Worm (Caenorhabditis elegans) whole organism, L4 larva: Measurements from ENCODE around the gene tbc-14.
A peak's percentile ranks its signal among the peaks of the same experiment; 100 is the strongest.

Experiments
- F10B5.3 ChIP-seq: sonication (generic microtip); optimal IDR thresholded peaks from 2 replicates; lab custom pipeline; 2016; ENCODE audit warnings: mild to moderate bottlenecking, missing genetic modification characterization, missing compliant biosample characterization
- F44E2.7 ChIP-seq: fragments of 200-800 bp; sonication (Bioruptor generic); IDR thresholded peaks from 2 replicates; pipeline ENCODE4 v2.1.2; 2022; ENCODE audit warnings: missing genetic modification characterization, missing compliant biosample characterization
- R02D3.7 ChIP-seq: fragments of 150-350 bp; sonication (generic microtip); optimal IDR thresholded peaks from 3 replicates; lab custom pipeline; 2014; ENCODE audit warnings: missing biosample characterization, missing genetic modification characterization
- T20F7.1 ChIP-seq: fragments of 200-800 bp; sonication (Bioruptor generic); optimal IDR thresholded peaks from 2 replicates; lab custom pipeline; 2018; ENCODE audit warnings: mild to moderate bottlenecking, missing genetic modification characterization, missing compliant biosample characterization
- Y75B8A.6 ChIP-seq: fragments of 200-800 bp; sonication (Bioruptor generic); IDR thresholded peaks from 2 replicates; pipeline ENCODE4 v1.3.6; 2022; ENCODE audit warnings: missing genetic modification reagents, missing genetic modification characterization, missing compliant biosample characterization
- ZK337.2 ChIP-seq: fragments of 200-800 bp; sonication (Bioruptor generic); IDR thresholded peaks from 2 replicates; pipeline ENCODE4 v1.3.6; 2022; ENCODE audit warnings: missing genetic modification reagents, missing genetic modification characterization, missing compliant biosample characterization
- aly-2 ChIP-seq: sonication (generic microtip); optimal IDR thresholded peaks from 2 replicates; lab custom pipeline; 2018; ENCODE audit warnings: missing biosample characterization, missing genetic modification characterization
- ama-1 ChIP-seq: fragments of 150-350 bp; optimal IDR thresholded peaks from 2 replicates; lab custom pipeline; 2014; ENCODE audit warnings: inconsistent platforms, mixed read lengths
- arid-1 ChIP-seq: fragments of 200-800 bp; sonication (Bioruptor generic); conservative IDR thresholded peaks from 2 replicates; pipeline ENCODE4 v1.3.6; 2022; ENCODE audit warnings: missing genetic modification reagents, missing genetic modification characterization, missing compliant biosample characterization
- attf-4 ChIP-seq: sonication (generic microtip); optimal IDR thresholded peaks from 3 replicates; lab custom pipeline; 2017; ENCODE audit warnings: missing biosample characterization, missing genetic modification characterization
- ceh-20 ChIP-seq: fragments of 200-800 bp; sonication (Bioruptor generic); IDR thresholded peaks from 2 replicates; pipeline ENCODE4 v1.3.6; 2022; ENCODE audit warnings: missing genetic modification reagents, missing genetic modification characterization, missing compliant biosample characterization
- ceh-32 ChIP-seq: sonication (generic microtip); optimal IDR thresholded peaks from 2 replicates; lab custom pipeline; 2016; ENCODE audit warnings: mild to moderate bottlenecking, missing genetic modification characterization, missing compliant biosample characterization; ENCODE audit not compliant: poor library complexity
- ceh-44 ChIP-seq: fragments of 200-800 bp; sonication (Bioruptor generic); IDR thresholded peaks from 2 replicates; pipeline ENCODE4 v1.3.6; 2022; ENCODE audit warnings: missing genetic modification reagents, missing genetic modification characterization, missing compliant biosample characterization
- ceh-62 ChIP-seq: sonication (generic microtip); optimal IDR thresholded peaks from 2 replicates; lab custom pipeline; 2017; ENCODE audit warnings: missing biosample characterization, missing genetic modification characterization
- ces-1 ChIP-seq: fragments of 150-350 bp; sonication (generic microtip); optimal IDR thresholded peaks from 4 replicates; lab custom pipeline; 2014; ENCODE audit warnings: missing biosample characterization, missing genetic modification reagents, missing genetic modification characterization
- ctbp-1 ChIP-seq: fragments of 200-800 bp; sonication (Bioruptor generic); IDR thresholded peaks from 2 replicates; pipeline ENCODE4 v1.3.6; 2022; ENCODE audit warnings: missing genetic modification reagents, missing genetic modification characterization, missing compliant biosample characterization
- daf-12 ChIP-seq: fragments of 150-350 bp; optimal IDR thresholded peaks from 2 replicates; lab custom pipeline; 2014; ENCODE audit warnings: missing biosample characterization, missing genetic modification reagents, missing genetic modification characterization
- dpl-1 ChIP-seq: fragments of 150-350 bp; optimal IDR thresholded peaks from 2 replicates; lab custom pipeline; 2014; ENCODE audit warnings: missing biosample characterization, missing genetic modification reagents, missing genetic modification characterization
- dve-1 ChIP-seq: sonication (generic microtip); optimal IDR thresholded peaks from 2 replicates; lab custom pipeline; 2017; ENCODE audit warnings: antibody characterized with exemption, mild to moderate bottlenecking, missing genetic modification characterization, missing compliant biosample characterization; ENCODE audit not compliant: insufficient read depth
- egl-27 ChIP-seq: sonication (generic microtip); optimal IDR thresholded peaks from 3 replicates; lab custom pipeline; 2017; ENCODE audit warnings: missing biosample characterization, missing genetic modification reagents, missing genetic modification characterization
- gei-8 ChIP-seq: fragments of 200-800 bp; sonication (Bioruptor generic); optimal IDR thresholded peaks from 2 replicates; lab custom pipeline; 2018; ENCODE audit warnings: mild to moderate bottlenecking, missing genetic modification characterization, missing compliant biosample characterization
- hif-1 ChIP-seq, 2 experiments: sonication (generic microtip); optimal IDR thresholded peaks; 2 replicates each; lab custom pipeline; 2016 to 2017; ENCODE audit warnings: missing compliant biosample characterization in 2 of 2, missing genetic modification characterization in 2 of 2, missing genetic modification reagents in 2 of 2, missing genotype in 2 of 2, mild to moderate bottlenecking in 1 of 2
- hlh-30 ChIP-seq: sonication (generic microtip); optimal IDR thresholded peaks from 2 replicates; lab custom pipeline; 2017; ENCODE audit warnings: antibody characterized with exemption, mild to moderate bottlenecking, missing genetic modification characterization, missing compliant biosample characterization; ENCODE audit not compliant: insufficient read depth
- hmg-1.1 ChIP-seq: fragments of 200-800 bp; sonication (Bioruptor generic); IDR thresholded peaks from 2 replicates; pipeline ENCODE4 v1.3.6; 2022; ENCODE audit warnings: missing genetic modification reagents, missing genetic modification characterization, missing compliant biosample characterization
- lim-7 ChIP-seq: fragments of 200-800 bp; sonication (Bioruptor generic); IDR thresholded peaks from 2 replicates; pipeline ENCODE4 v1.3.6; 2022; ENCODE audit warnings: missing genetic modification characterization, missing compliant biosample characterization
- lin-1 ChIP-seq: fragments of 200-800 bp; sonication (Bioruptor generic); IDR thresholded peaks from 2 replicates; pipeline ENCODE4 v1.3.6; 2022; ENCODE audit warnings: missing genetic modification reagents, missing genetic modification characterization, missing compliant biosample characterization
- lin-13 ChIP-seq: fragments of 150-350 bp; optimal IDR thresholded peaks from 2 replicates; lab custom pipeline; 2014; ENCODE audit warnings: missing biosample characterization, missing genetic modification reagents, missing genetic modification characterization
- lir-3 ChIP-seq: sonication (generic microtip); optimal IDR thresholded peaks from 2 replicates; lab custom pipeline; 2016; ENCODE audit warnings: mild to moderate bottlenecking, missing genetic modification characterization, missing compliant biosample characterization
- lsy-2 ChIP-seq, 2 experiments: fragments of 150-350 bp in 1 of 2; sonication (generic microtip) in 1 of 2; optimal IDR thresholded peaks; 2 replicates each; lab custom pipeline; 2014 to 2017; ENCODE audit warnings: missing biosample characterization in 2 of 2, missing genetic modification characterization in 2 of 2
- madf-9 ChIP-seq: fragments of 200-800 bp; sonication (Bioruptor generic); conservative IDR thresholded peaks from 2 replicates; pipeline ENCODE4 v1.3.6; 2022; ENCODE audit warnings: missing genetic modification reagents, missing genetic modification characterization, missing compliant biosample characterization
- mdl-1 ChIP-seq, 2 experiments: fragments of 150-350 bp in 1 of 2; sonication (generic microtip) in 1 of 2; optimal IDR thresholded peaks; 2 replicates each; lab custom pipeline; 2014 to 2017; ENCODE audit warnings: missing biosample characterization in 2 of 2, missing genetic modification characterization in 2 of 2
- mxl-2 ChIP-seq: fragments of 200-800 bp; sonication (Bioruptor generic); conservative IDR thresholded peaks from 2 replicates; pipeline ENCODE4 v1.3.6; 2022; ENCODE audit warnings: missing genetic modification reagents, missing genetic modification characterization, missing compliant biosample characterization
- mxl-3 ChIP-seq: fragments of 200-800 bp; sonication (Bioruptor generic); optimal IDR thresholded peaks from 2 replicates; lab custom pipeline; 2018; ENCODE audit warnings: mild to moderate bottlenecking, missing genetic modification characterization, missing compliant biosample characterization
- nhr-11 ChIP-seq: fragments of 150-350 bp; optimal IDR thresholded peaks from 2 replicates; lab custom pipeline; 2014; ENCODE audit warnings: missing biosample characterization, missing genetic modification characterization
- nhr-28 ChIP-seq: fragments of 150-350 bp; optimal IDR thresholded peaks from 2 replicates; lab custom pipeline; 2014; ENCODE audit warnings: missing biosample characterization, missing genetic modification characterization
- nhr-41 ChIP-seq: fragments of 200-800 bp; sonication (Bioruptor generic); IDR thresholded peaks from 2 replicates; pipeline ENCODE4 v1.3.6; 2022; ENCODE audit warnings: missing genetic modification reagents, missing genetic modification characterization, missing compliant biosample characterization
- nhr-42 ChIP-seq: fragments of 200-800 bp; sonication (Bioruptor generic); IDR thresholded peaks from 2 replicates; pipeline ENCODE4 v1.3.6; 2022; ENCODE audit warnings: missing genetic modification characterization, missing compliant biosample characterization
- nhr-6 ChIP-seq: fragments of 150-350 bp; optimal IDR thresholded peaks from 2 replicates; lab custom pipeline; 2014; ENCODE audit warnings: missing biosample characterization, missing genetic modification characterization
- pha-4 ChIP-seq, 2 experiments: fragments of 150-350 bp in 1 of 2; fragments of 200-800 bp in 1 of 2; sonication (Bioruptor generic) in 1 of 2; IDR thresholded peaks in 1 of 2; optimal IDR thresholded peaks in 1 of 2; 2 replicates each; pipeline versions ENCODE4 v1.3.6 to Lab custom; 2014 to 2022; ENCODE audit warnings: missing genetic modification characterization in 2 of 2, missing genetic modification reagents in 2 of 2, missing biosample characterization in 1 of 2, missing compliant biosample characterization in 1 of 2
- php-3 ChIP-seq: fragments of 200-800 bp; sonication (Bioruptor generic); IDR thresholded peaks from 2 replicates; pipeline ENCODE4 v1.3.6; 2022; ENCODE audit warnings: missing genetic modification reagents, missing genetic modification characterization, missing compliant biosample characterization
- pqm-1 ChIP-seq: sonication (generic microtip); optimal IDR thresholded peaks from 2 replicates; lab custom pipeline; 2017; ENCODE audit warnings: missing biosample characterization, missing genetic modification characterization
- rbr-2 ChIP-seq: sonication (generic microtip); optimal IDR thresholded peaks from 2 replicates; lab custom pipeline; 2016; ENCODE audit warnings: missing genotype, missing genetic modification characterization, missing compliant biosample characterization
- sdz-12 ChIP-seq: fragments of 200-800 bp; sonication (Bioruptor generic); optimal IDR thresholded peaks from 2 replicates; lab custom pipeline; 2018; ENCODE audit warnings: mild to moderate bottlenecking, missing genetic modification characterization, missing compliant biosample characterization
- set-16 ChIP-seq: fragments of 200-800 bp; sonication (Bioruptor generic); IDR thresholded peaks from 2 replicates; pipeline ENCODE4 v1.3.6; 2022; ENCODE audit warnings: missing genetic modification reagents, missing genetic modification characterization, missing compliant biosample characterization
- skn-1 ChIP-seq: fragments of 150-350 bp; optimal IDR thresholded peaks from 2 replicates; lab custom pipeline; 2014; ENCODE audit warnings: missing biosample characterization, missing genetic modification characterization
- spr-3 ChIP-seq: fragments of 200-800 bp; sonication (Bioruptor generic); optimal IDR thresholded peaks from 2 replicates; lab custom pipeline; 2018; ENCODE audit warnings: mild to moderate bottlenecking, missing genetic modification characterization, missing compliant biosample characterization
- unc-62 ChIP-seq, 3 experiments: fragments of 150-350 bp in 1 of 3; sonication (generic microtip); optimal IDR thresholded peaks in 2 of 3; peaks in 1 of 3; 1 replicate in 1 of 3; 2 replicates in 2 of 3; lab custom pipeline; 2014 to 2017; ENCODE audit warnings: missing biosample characterization in 3 of 3, missing genetic modification characterization in 3 of 3, missing genetic modification reagents in 3 of 3, missing genotype in 1 of 3
- zfp-2 ChIP-seq: sonication (generic microtip); optimal IDR thresholded peaks from 2 replicates; lab custom pipeline; 2016; ENCODE audit warnings: mild to moderate bottlenecking, missing genetic modification characterization, missing compliant biosample characterization
- ztf-7 ChIP-seq: fragments of 150-350 bp; optimal IDR thresholded peaks from 2 replicates; lab custom pipeline; 2014; ENCODE audit warnings: missing biosample characterization, missing genetic modification characterization

The tbc-14 gene

DNA sequence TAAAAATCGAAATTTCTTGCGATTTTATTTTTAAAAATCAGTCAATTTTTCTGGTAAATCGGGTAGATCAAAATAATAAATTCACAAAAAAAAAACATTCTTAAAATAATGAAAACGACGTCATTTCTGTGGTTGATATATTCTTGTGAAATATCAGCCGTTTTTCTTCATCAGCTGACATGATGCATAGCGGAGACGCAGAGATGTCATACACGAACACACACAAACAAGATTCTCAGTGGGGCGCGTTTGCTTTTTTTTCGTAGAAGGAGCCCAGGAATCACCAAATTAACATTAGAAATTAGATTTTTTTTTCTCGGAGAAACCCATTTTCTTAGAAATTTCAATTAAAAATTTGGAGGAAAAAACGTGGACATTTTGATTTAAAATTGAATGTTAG is 275 bp upstream of the tbc-14 start (continued):
- TF ChIP-seq ctbp-1 (GFP tag; lab: Robert Waterston, UW): no peak
- peak; percentile 18; the same call in 1 of the 2 replicates for TF ChIP-seq pha-4 (GFP tag; IDR thresholded peaks at IDR 0.05; lab: Robert Waterston, UW)
- TF ChIP-seq pha-4 (tag; optimal IDR thresholded peaks at IDR 0.05; lab: Kevin White, UChicago): peak; percentile 89
- TF ChIP-seq daf-12 (tag; lab: Kevin White, UChicago): no peak
- no peak for TF ChIP-seq aly-2 (tag; lab: Kevin White, UChicago)
- TF ChIP-seq set-16 (GFP tag; lab: Robert Waterston, UW): no peak
- TF ChIP-seq rbr-2: peak; percentile 59
- TF ChIP-seq ces-1 (GFP tag; lab: Kevin White, UChicago): no peak
- TF ChIP-seq lsy-2 (tag; optimal IDR thresholded peaks at IDR 0.05; lab: Kevin White, UChicago): peak; percentile 55 to 92
- TF ChIP-seq ZK337.2 (GFP tag; lab: Robert Waterston, UW): no peak
- TF ChIP-seq hif-1 (tag; optimal IDR thresholded peaks at IDR 0.05; lab: Kevin White, UChicago): peak in 1 of 2 experiments; percentile 70
- TF ChIP-seq egl-27 (tag; lab: Kevin White, UChicago): no peak
- no peak for TF ChIP-seq arid-1
- TF ChIP-seq ceh-20 (GFP tag; lab: Robert Waterston, UW): peak; percentile 62
- no peak for TF ChIP-seq ceh-32
- TF ChIP-seq lim-7 (GFP tag; lab: Robert Waterston, UW): no peak
- no peak for TF ChIP-seq sdz-12 (GFP tag; lab: Kevin White, UChicago)
- TF ChIP-seq ceh-44 (GFP tag; lab: Robert Waterston, UW): no peak
- no peak for TF ChIP-seq skn-1 (tag; lab: Kevin White, UChicago)
- TF ChIP-seq ztf-7: no peak
- no peak for TF ChIP-seq nhr-42 (GFP tag; lab: Robert Waterston, UW)
- TF ChIP-seq F44E2.7 (GFP tag; lab: Robert Waterston, UW): no peak
- 0 out of 2 replicates have a peak, but pooled peaks have one; percentile 45 for TF ChIP-seq lin-1 (GFP tag; lab: Robert Waterston, UW)
- TF ChIP-seq lin-13 (GFP tag; lab: Kevin White, UChicago): peak; percentile 79
- TF ChIP-seq nhr-41 (GFP tag; lab: Robert Waterston, UW): no peak
- no peak for TF ChIP-seq lir-3
- TF ChIP-seq mxl-3 (GFP tag; lab: Kevin White, UChicago): peak; percentile 6
- no peak for TF ChIP-seq gei-8 (GFP tag; lab: Kevin White, UChicago)
- TF ChIP-seq mxl-2 (GFP tag; lab: Robert Waterston, UW): no peak
- peak; percentile 92 for TF ChIP-seq nhr-28 (tag; lab: Kevin White, UChicago)
- TF ChIP-seq hmg-1.1 (GFP tag; lab: Robert Waterston, UW): peak; percentile 77
- peak; percentile 74 for TF ChIP-seq nhr-6 (tag; lab: Kevin White, UChicago)
- TF ChIP-seq F10B5.3 (tag; lab: Kevin White, UChicago): no peak
- TF ChIP-seq hlh-30 (tag; lab: Kevin White, UChicago): peak; percentile 99
- no peak for TF ChIP-seq php-3
- TF ChIP-seq attf-4: no peak
- no peak for TF ChIP-seq ama-1

DNA sequence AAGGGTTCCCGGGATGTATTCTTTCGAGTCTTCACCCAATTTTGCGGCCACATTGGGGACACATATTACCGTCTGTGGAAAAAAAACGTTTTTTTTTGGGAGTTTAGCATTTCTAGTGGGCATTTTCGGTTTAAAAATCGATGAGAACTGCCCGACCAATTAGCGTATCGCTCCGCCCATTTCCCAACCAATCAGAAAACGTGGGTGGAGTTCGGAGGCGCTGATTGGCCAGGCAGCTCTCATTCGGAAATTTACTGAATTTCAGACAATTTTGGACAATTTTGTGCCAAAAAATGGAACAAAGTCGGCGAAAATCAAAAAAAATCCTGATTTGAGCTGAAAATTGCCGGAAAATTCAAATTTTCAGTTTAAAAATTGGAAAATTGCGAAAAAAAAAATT is 796 bp downstream of the tbc-14 start:
- no peak for TF ChIP-seq ceh-62 (tag; lab: Kevin White, UChicago)
- no peak for TF ChIP-seq arid-1
- no peak for TF ChIP-seq Y75B8A.6 (GFP tag; lab: Robert Waterston, UW)
- TF ChIP-seq R02D3.7 (tag; lab: Kevin White, UChicago): no peak
- TF ChIP-seq mxl-2 (GFP tag; lab: Robert Waterston, UW): no peak
- TF ChIP-seq ces-1 (GFP tag; lab: Kevin White, UChicago): no peak
- TF ChIP-seq ama-1: no peak
- no peak for TF ChIP-seq mdl-1 (tag; optimal IDR thresholded peaks at IDR 0.05; lab: Kevin White, UChicago)
- TF ChIP-seq spr-3: no peak
- no peak for TF ChIP-seq zfp-2
- no peak for TF ChIP-seq pqm-1
- no peak for TF ChIP-seq rbr-2
- no peak for TF ChIP-seq dpl-1 (GFP tag; lab: Kevin White, UChicago)
- TF ChIP-seq unc-62 (GFP tag; optimal IDR thresholded peaks at IDR 0.05 in 1 of 2; lab: Kevin White, UChicago): no peak
- no peak for TF ChIP-seq unc-62 (tag; optimal IDR thresholded peaks at IDR 0.05; lab: Kevin White, UChicago)
- no peak for TF ChIP-seq lin-1 (GFP tag; lab: Robert Waterston, UW)
- TF ChIP-seq madf-9: no peak
- no peak for TF ChIP-seq T20F7.1 (GFP tag; lab: Kevin White, UChicago)
- no peak for TF ChIP-seq ctbp-1 (GFP tag; lab: Robert Waterston, UW)
- no peak for TF ChIP-seq nhr-11 (tag; lab: Kevin White, UChicago)
- no peak for TF ChIP-seq dve-1 (tag; lab: Kevin White, UChicago)
